Fruit fly (Drosophila melanogaster): Measurements from ENCODE around the gene Gr22b.

Gene Gr22b

dm6 chr2L:1787929-1788328 is 5.1 kb downstream of the Gr22b start:
- TF ChIP-seq Met (GFP tag; optimal IDR thresholded peaks at IDR 0.05) (no peak), CG31627 (GFP tag; optimal IDR thresholded peaks at IDR 0.05) (no peak), CG11294 (GFP tag; IDR thresholded peaks at IDR 0.05) (no peak), Ets21C (GFP tag; optimal IDR thresholded peaks at IDR 0.05) (no peak), Blimp-1 (GFP tag; optimal IDR thresholded peaks at IDR 0.05) (no peak), CG4318 (GFP tag; optimal IDR thresholded peaks at IDR 0.05) (no peak), vri (GFP tag; optimal IDR thresholded peaks at IDR 0.05) (no peak), CG6276 (GFP tag; optimal IDR thresholded peaks at IDR 0.05) (no peak), fd59A (GFP tag; optimal IDR thresholded peaks at IDR 0.05) (no peak), CG3032 (tag; optimal IDR thresholded peaks at IDR 0.05) (no peak), Sox102F (GFP tag; optimal IDR thresholded peaks at IDR 0.05) (no peak), net (GFP tag; optimal IDR thresholded peaks at IDR 0.05) (no peak), eg (GFP tag; IDR thresholded peaks at IDR 0.05) (no peak), CG6808 (GFP tag; optimal IDR thresholded peaks at IDR 0.05) (no peak)

DNA sequence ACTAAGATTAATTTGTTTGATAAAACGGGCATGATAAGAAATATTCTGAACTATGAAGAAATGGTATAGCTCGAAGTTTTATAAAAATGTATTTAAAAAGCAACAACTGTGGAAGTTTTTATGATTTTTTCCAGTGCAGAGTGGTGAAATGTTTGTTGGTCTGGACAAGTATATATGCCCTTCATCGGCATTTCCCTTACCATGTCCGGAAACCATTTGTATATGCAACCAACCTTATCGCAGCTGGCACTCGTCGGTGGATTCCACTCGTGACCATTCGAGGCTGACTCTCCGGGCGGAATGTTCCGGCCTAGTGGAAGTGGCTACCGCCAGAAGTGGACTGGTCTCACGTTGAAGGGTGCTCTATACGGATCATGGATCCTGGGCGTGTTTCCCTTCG is 9.3 kb downstream of the Gr22b start, which contains the start of gene Gr22e:
TSS of gene Gr22e (plus strand) at position 301 of the 400 bp plus-strand sequence.
- no peak for TF ChIP-seq CG34406 (GFP tag; optimal IDR thresholded peaks at IDR 0.05)
- no peak for TF ChIP-seq CG4318 (GFP tag; optimal IDR thresholded peaks at IDR 0.05)
- no peak for TF ChIP-seq Sox102F (GFP tag; optimal IDR thresholded peaks at IDR 0.05)

- no peak for TF ChIP-seq Met (GFP tag; optimal IDR thresholded peaks at IDR 0.05)
- no peak for TF ChIP-seq pdm3 (GFP tag; optimal IDR thresholded peaks at IDR 0.05)
- TF ChIP-seq Ets21C (GFP tag; optimal IDR thresholded peaks at IDR 0.05): no peak
- TF ChIP-seq salr (GFP tag; optimal IDR thresholded peaks at IDR 0.05): no peak
- TF ChIP-seq CG31627 (GFP tag; optimal IDR thresholded peaks at IDR 0.05): no peak
- no peak for TF ChIP-seq CG6276 (GFP tag; optimal IDR thresholded peaks at IDR 0.05)
- TF ChIP-seq vri (GFP tag; optimal IDR thresholded peaks at IDR 0.05): no peak
- no peak for TF ChIP-seq esn (GFP tag; optimal IDR thresholded peaks at IDR 0.05)
- no peak for TF ChIP-seq spab (GFP tag; optimal IDR thresholded peaks at IDR 0.05)
- TF ChIP-seq CG11762 (GFP tag; optimal IDR thresholded peaks at IDR 0.05; ENCODE audit: insufficient read depth): no peak
These were observed 34.2 kb downstream of the Gr22b start, which contains the start of gene CG17650 for dm6 chr2L:1758853-1759252. TSS of gene CG17650 (minus strand) at chr2L:1759093.

- TF ChIP-seq Hr4 (GFP tag; optimal IDR thresholded peaks at IDR 0.05) (no peak), Hr39 (GFP tag; optimal IDR thresholded peaks at IDR 0.05) (no peak), Blimp-1 (GFP tag; optimal IDR thresholded peaks at IDR 0.05) (no peak), Met (GFP tag; optimal IDR thresholded peaks at IDR 0.05) (no peak), Sox14 (GFP tag; optimal IDR thresholded peaks at IDR 0.05) (no peak), CG6163 (GFP tag; IDR thresholded peaks at IDR 0.05) (no peak), CG3919 (GFP tag; optimal IDR thresholded peaks at IDR 0.05) (no peak), CG16779 (tag; optimal IDR thresholded peaks at IDR 0.05) (no peak), esn (GFP tag; optimal IDR thresholded peaks at IDR 0.05) (no peak), CG11294 (GFP tag; IDR thresholded peaks at IDR 0.05) (no peak), CG1621 (tag; optimal IDR thresholded peaks at IDR 0.05) (no peak), ss (GFP tag; optimal IDR thresholded peaks at IDR 0.05) (no peak), fd85E (GFP tag; optimal IDR thresholded peaks at IDR 0.05) (no peak), salr (GFP tag; optimal IDR thresholded peaks at IDR 0.05) (no peak), CG9139 (GFP tag; optimal IDR thresholded peaks at IDR 0.05) (no peak)
These were observed 36.7 kb downstream of the Gr22b start, which contains the start of gene Gr22f for dm6 chr2L:1756351-1756750. TSS of gene Gr22f (minus strand) at chr2L:1756451.

dm6 chr2L:1751953-1752352 is 41.1 kb downstream of the Gr22b start, which contains the start of the genes CG17712 and CG17648:
TSS of gene CG17712 (minus strand) at chr2L:1752122.
TSS of gene CG17648 (plus strand) at chr2L:1752308.
- no peak for TF ChIP-seq dac (GFP tag; optimal IDR thresholded peaks at IDR 0.05)
- TF ChIP-seq fkh (GFP tag; optimal IDR thresholded peaks at IDR 0.05): peak; percentile 89
- no peak for TF ChIP-seq achi (GFP tag; optimal IDR thresholded peaks at IDR 0.05)
- no peak for TF ChIP-seq Sox102F (GFP tag; optimal IDR thresholded peaks at IDR 0.05)
- TF ChIP-seq ss (GFP tag; optimal IDR thresholded peaks at IDR 0.05): no peak
- TF ChIP-seq CG8632 (GFP tag; optimal IDR thresholded peaks at IDR 0.05): no peak
